Worm (Caenorhabditis elegans) whole organism, L1 larva: ENCODE measurements around the gene gldi-2.

Experiments
- C34B4.2 ChIP-seq: sonication (generic microtip); optimal IDR thresholded peaks from 2 replicates; lab custom pipeline; 2017; ENCODE audit warnings: mild to moderate bottlenecking, missing genetic modification characterization, missing compliant biosample characterization
- aha-1 ChIP-seq: fragments of 150-350 bp; optimal IDR thresholded peaks from 2 replicates; lab custom pipeline; 2014; ENCODE audit warnings: missing biosample characterization, missing genetic modification characterization
- aly-2 ChIP-seq: fragments of 150-350 bp; optimal IDR thresholded peaks from 2 replicates; lab custom pipeline; 2014; ENCODE audit warnings: missing biosample characterization, missing genetic modification characterization
- ama-1 ChIP-seq: fragments of 150-350 bp; optimal IDR thresholded peaks from 2 replicates; lab custom pipeline; 2014
- ceh-63 ChIP-seq: fragments of 200-800 bp; sonication (Bioruptor generic); optimal IDR thresholded peaks from 2 replicates; lab custom pipeline; 2018; ENCODE audit warnings: mild to moderate bottlenecking, missing genetic modification characterization, missing compliant biosample characterization
- ceh-82 ChIP-seq, 3 experiments: fragments of 150-350 bp in 1 of 3; sonication (generic microtip) in 2 of 3; optimal IDR thresholded peaks; 2 replicates each; lab custom pipeline; 2014 to 2017; ENCODE audit warnings: missing biosample characterization in 3 of 3, missing genetic modification characterization in 3 of 3
- dpl-1 ChIP-seq, 3 experiments: fragments of 150-350 bp in 2 of 3; sonication (generic microtip) in 1 of 3; optimal IDR thresholded peaks; 2 replicates each; lab custom pipeline; 2014 to 2017; ENCODE audit warnings: missing biosample characterization in 3 of 3, missing genetic modification characterization in 3 of 3, missing genetic modification reagents in 3 of 3
- dsc-1 ChIP-seq: sonication (generic microtip); optimal IDR thresholded peaks from 2 replicates; lab custom pipeline; 2016; ENCODE audit warnings: mild to moderate bottlenecking, missing genetic modification characterization, missing compliant biosample characterization
- efl-1 ChIP-seq, 4 experiments: fragments of 150-350 bp; optimal IDR thresholded peaks in 3 of 4; peaks in 1 of 4; 1 replicate in 1 of 4; 2 replicates in 3 of 4; lab custom pipeline; 2014; ENCODE audit warnings: missing biosample characterization in 2 of 4, missing genetic modification characterization in 2 of 4, missing genetic modification reagents in 2 of 4
- egl-13 ChIP-seq: sonication (generic microtip); optimal IDR thresholded peaks from 2 replicates; lab custom pipeline; 2016; ENCODE audit warnings: missing genotype, missing genetic modification reagents, missing genetic modification characterization, missing compliant biosample characterization
- egl-27 ChIP-seq, 2 experiments: fragments of 150-350 bp in 1 of 2; sonication (generic microtip); optimal IDR thresholded peaks; 3 replicates each; lab custom pipeline; 2017 to 2018; ENCODE audit warnings: missing biosample characterization in 2 of 2, missing genetic modification characterization in 2 of 2, missing genetic modification reagents in 2 of 2
- elt-3 ChIP-seq, 6 experiments: fragments of 150-350 bp in 1 of 6; sonication (generic microtip); optimal IDR thresholded peaks; 2 replicates each; lab custom pipeline; 2017 to 2018; ENCODE audit warnings: missing biosample characterization in 6 of 6, missing genetic modification characterization in 6 of 6, inconsistent platforms in 1 of 6
- ets-5 ChIP-seq: fragments of 200-800 bp; sonication (Bioruptor generic); IDR thresholded peaks from 2 replicates; pipeline ENCODE4 v1.3.6; 2022; ENCODE audit warnings: missing genetic modification characterization, missing compliant biosample characterization
- fkh-10 ChIP-seq: sonication (generic microtip); optimal IDR thresholded peaks from 2 replicates; lab custom pipeline; 2017; ENCODE audit warnings: missing biosample characterization, missing genetic modification reagents, missing genetic modification characterization
- fos-1 ChIP-seq: fragments of 150-350 bp; optimal IDR thresholded peaks from 2 replicates; lab custom pipeline; 2014; ENCODE audit warnings: missing biosample characterization, missing genetic modification characterization
- grh-1 ChIP-seq: fragments of 200-800 bp; sonication (Bioruptor generic); IDR thresholded peaks from 2 replicates; pipeline ENCODE4 v1.3.6; 2022; ENCODE audit warnings: missing genetic modification reagents, missing genetic modification characterization, missing compliant biosample characterization
- hlh-17 ChIP-seq: fragments of 200-800 bp; sonication (Bioruptor generic); optimal IDR thresholded peaks from 2 replicates; lab custom pipeline; 2018; ENCODE audit warnings: missing genetic modification characterization, mild to moderate bottlenecking, missing compliant biosample characterization, moderate library complexity, borderline replicate concordance
- hlh-4 ChIP-seq: sonication (generic microtip); optimal IDR thresholded peaks from 2 replicates; lab custom pipeline; 2016; ENCODE audit warnings: mild to moderate bottlenecking, missing genetic modification characterization, missing compliant biosample characterization
- hpl-2 ChIP-seq: fragments of 150-350 bp; optimal IDR thresholded peaks from 2 replicates; lab custom pipeline; 2014; ENCODE audit warnings: missing biosample characterization, missing genetic modification reagents, missing genetic modification characterization
- jun-1 ChIP-seq: fragments of 150-350 bp; optimal IDR thresholded peaks from 2 replicates; lab custom pipeline; 2014; ENCODE audit warnings: missing biosample characterization, missing genetic modification reagents, missing genetic modification characterization
- lin-13 ChIP-seq: fragments of 150-350 bp; optimal IDR thresholded peaks from 2 replicates; lab custom pipeline; 2014; ENCODE audit warnings: missing biosample characterization, missing genetic modification reagents, missing genetic modification characterization
- lin-14 ChIP-seq: fragments of 200-800 bp; sonication (Bioruptor generic); optimal IDR thresholded peaks from 2 replicates; lab custom pipeline; 2018; ENCODE audit warnings: mild to moderate bottlenecking, missing genetic modification characterization, moderate library complexity, missing compliant biosample characterization
- lin-15B ChIP-seq: fragments of 150-350 bp; sonication (generic microtip); optimal IDR thresholded peaks from 3 replicates; lab custom pipeline; 2014; ENCODE audit warnings: missing biosample characterization, missing genetic modification characterization
- lsy-2 ChIP-seq, 2 experiments: fragments of 150-350 bp; optimal IDR thresholded peaks; 2 replicates each; lab custom pipeline; 2014; ENCODE audit warnings: missing biosample characterization in 2 of 2, missing genetic modification characterization in 2 of 2
- mef-2 ChIP-seq: fragments of 150-350 bp; optimal IDR thresholded peaks from 2 replicates; lab custom pipeline; 2014; ENCODE audit warnings: missing biosample characterization, missing genetic modification characterization
- mep-1 ChIP-seq: fragments of 150-350 bp; optimal IDR thresholded peaks from 2 replicates; lab custom pipeline; 2014; ENCODE audit warnings: missing biosample characterization, missing genetic modification characterization
- nhr-20 ChIP-seq: sonication (generic microtip); optimal IDR thresholded peaks from 2 replicates; lab custom pipeline; 2016; ENCODE audit warnings: mild to moderate bottlenecking, missing genetic modification characterization, missing compliant biosample characterization
- nhr-237 ChIP-seq: fragments of 150-350 bp; optimal IDR thresholded peaks from 2 replicates; lab custom pipeline; 2014; ENCODE audit warnings: missing biosample characterization, missing genetic modification characterization
- nhr-28 ChIP-seq: fragments of 150-350 bp; optimal IDR thresholded peaks from 2 replicates; lab custom pipeline; 2014; ENCODE audit warnings: missing biosample characterization, missing genetic modification characterization
- nhr-47 ChIP-seq: sonication (generic microtip); optimal IDR thresholded peaks from 2 replicates; lab custom pipeline; 2016; ENCODE audit warnings: mild to moderate bottlenecking, missing genetic modification characterization, moderate library complexity, missing compliant biosample characterization
- nhr-71 ChIP-seq: sonication (generic microtip); optimal IDR thresholded peaks from 2 replicates; lab custom pipeline; 2016; ENCODE audit warnings: mild to moderate bottlenecking, missing genetic modification characterization, moderate library complexity, missing compliant biosample characterization
- nhr-76 ChIP-seq: sonication (generic microtip); optimal IDR thresholded peaks from 2 replicates; lab custom pipeline; 2017; ENCODE audit warnings: missing biosample characterization, missing genetic modification characterization
- nhr-84 ChIP-seq: sonication (generic microtip); optimal IDR thresholded peaks from 2 replicates; lab custom pipeline; 2017; ENCODE audit warnings: missing biosample characterization, missing genetic modification characterization
- nhr-85 ChIP-seq: sonication (generic microtip); peaks from one replicate; lab custom pipeline; 2016; ENCODE audit warnings: missing genetic modification characterization, inconsistent platforms, missing compliant biosample characterization
- pax-3 ChIP-seq: fragments of 200-800 bp; sonication (Bioruptor generic); optimal IDR thresholded peaks from 2 replicates; lab custom pipeline; 2018; ENCODE audit warnings: mild to moderate bottlenecking, missing genetic modification characterization, moderate library complexity, missing compliant biosample characterization
- rnt-1 ChIP-seq: sonication (generic microtip); optimal IDR thresholded peaks from 2 replicates; lab custom pipeline; 2016; ENCODE audit warnings: mild to moderate bottlenecking, missing genetic modification characterization, moderate library complexity, missing compliant biosample characterization
- skn-1 ChIP-seq: fragments of 150-350 bp; optimal IDR thresholded peaks from 2 replicates; lab custom pipeline; 2014; ENCODE audit warnings: missing biosample characterization, missing genetic modification characterization
- snu-23 ChIP-seq: sonication (generic microtip); optimal IDR thresholded peaks from 2 replicates; lab custom pipeline; 2016; ENCODE audit warnings: missing genetic modification characterization, missing compliant biosample characterization
- sox-4 ChIP-seq: sonication (generic microtip); optimal IDR thresholded peaks from 2 replicates; lab custom pipeline; 2016; ENCODE audit warnings: missing genetic modification characterization, missing compliant biosample characterization
- tbx-2 ChIP-seq: sonication (generic microtip); optimal IDR thresholded peaks from 2 replicates; lab custom pipeline; 2016; ENCODE audit warnings: missing genetic modification characterization, missing compliant biosample characterization
- unc-130 ChIP-seq: fragments of 150-350 bp; optimal IDR thresholded peaks from 2 replicates; lab custom pipeline; 2017; ENCODE audit warnings: missing biosample characterization, missing genetic modification characterization, inconsistent platforms
- unc-30 ChIP-seq: sonication (generic microtip); optimal IDR thresholded peaks from 2 replicates; lab custom pipeline; 2017; ENCODE audit warnings: missing biosample characterization, missing genetic modification characterization
- vab-15 ChIP-seq: sonication (generic microtip); optimal IDR thresholded peaks from 2 replicates; lab custom pipeline; 2017; ENCODE audit warnings: missing genotype, mild to moderate bottlenecking, missing genetic modification characterization, missing compliant biosample characterization
- ztf-4 ChIP-seq: fragments of 150-350 bp; optimal IDR thresholded peaks from 2 replicates; lab custom pipeline; 2014; ENCODE audit warnings: missing biosample characterization, missing genetic modification characterization

gldi-2 gene

ce11 chrII:6808539-6808938 lies 25.3 kb downstream of the gldi-2 start (continued):
- no peak for TF ChIP-seq nhr-28
- TF ChIP-seq mep-1 (tag; lab: Kevin White, UChicago), result peak; percentile 22
- TF ChIP-seq unc-130 (tag; lab: Kevin White, UChicago), result no peak
- no peak for TF ChIP-seq hlh-4 (tag; lab: Kevin White, UChicago)
- no peak for TF ChIP-seq ztf-4 (tag; lab: Kevin White, UChicago)
- peak; percentile 20 for TF ChIP-seq nhr-71 (tag; lab: Kevin White, UChicago)

- TF ChIP-seq dsc-1 (peak; percentile 79), grh-1 (GFP tag; lab: Robert Waterston, UW) (0 out of 2 replicates have a peak, but pooled peaks have one; percentile 11), snu-23 (no peak)
Observed at ce11 chrII:6810663-6811062, 27.4 kb downstream of the gldi-2 start, which contains the start of gene snt-1. snt-1 (plus strand) TSS chrII:6810963.

- TF ChIP-seq ceh-82 (tag; optimal IDR thresholded peaks at IDR 0.05; lab: Kevin White, UChicago), result no peak
- no peak for TF ChIP-seq sox-4 (tag; lab: Kevin White, UChicago)
- TF ChIP-seq lin-14, result peak; percentile 74
Observed at ce11 chrII:6812514-6812913, 29.3 kb downstream of the gldi-2 start.

ce11 chrII:6816324-6816723 lies 33.1 kb downstream of the gldi-2 start:
- no peak for TF ChIP-seq egl-13
- TF ChIP-seq hlh-17, result no peak
- no peak for TF ChIP-seq hpl-2
- TF ChIP-seq nhr-28, result no peak
- TF ChIP-seq lin-13 (GFP tag; lab: Kevin White, UChicago), result no peak
- TF ChIP-seq nhr-237 (tag; lab: Kevin White, UChicago), result no peak
- no peak for TF ChIP-seq rnt-1 (tag; lab: Kevin White, UChicago)
- no peak for TF ChIP-seq skn-1
- no peak for TF ChIP-seq aly-2 (tag; lab: Kevin White, UChicago)
- TF ChIP-seq nhr-85, result no peak
- TF ChIP-seq aha-1, result no peak
- no peak for TF ChIP-seq ets-5
- no peak for TF ChIP-seq fos-1
- no peak for TF ChIP-seq nhr-76 (tag; lab: Kevin White, UChicago)

- peak; percentile 27 for TF ChIP-seq nhr-71 (tag; lab: Kevin White, UChicago)
- no peak for TF ChIP-seq jun-1 (tag; lab: Kevin White, UChicago)
- no peak for TF ChIP-seq nhr-47 (tag; lab: Kevin White, UChicago)
- TF ChIP-seq dsc-1, result no peak
- TF ChIP-seq vab-15 (tag; lab: Kevin White, UChicago), result no peak
- TF ChIP-seq egl-27 (tag; optimal IDR thresholded peaks at IDR 0.05; lab: Kevin White, UChicago), result no peak
- no peak for TF ChIP-seq unc-30 (tag; lab: Kevin White, UChicago)
- no peak for TF ChIP-seq ceh-63 (GFP tag; lab: Kevin White, UChicago)
- no peak for TF ChIP-seq elt-3 (tag; optimal IDR thresholded peaks at IDR 0.05; lab: Kevin White, UChicago)
- no peak for TF ChIP-seq sox-4 (tag; lab: Kevin White, UChicago)
- no peak for TF ChIP-seq mef-2 (tag; lab: Kevin White, UChicago)
- TF ChIP-seq nhr-84, result no peak
- TF ChIP-seq lin-13 (GFP tag; lab: Kevin White, UChicago), result no peak
- TF ChIP-seq unc-130 (tag; lab: Kevin White, UChicago), result no peak
- TF ChIP-seq C34B4.2 (tag; lab: Kevin White, UChicago), result no peak
- TF ChIP-seq tbx-2 (tag; lab: Kevin White, UChicago), result no peak
- peak; percentile 70 for TF ChIP-seq lin-14
- TF ChIP-seq lin-15B (tag; lab: Kevin White, UChicago), result no peak
- TF ChIP-seq lsy-2 (tag; optimal IDR thresholded peaks at IDR 0.05; lab: Kevin White, UChicago), result peak in 1 of 2 experiments; percentile 11
- TF ChIP-seq ama-1 (lab: Kevin White, UChicago), result no peak
- no peak for TF ChIP-seq pax-3 (tag; lab: Kevin White, UChicago)
- TF ChIP-seq nhr-20 (tag; lab: Kevin White, UChicago), result peak; percentile 15
- TF ChIP-seq dpl-1 (GFP tag; optimal IDR thresholded peaks at IDR 0.05; lab: Kevin White, UChicago), result no peak
- TF ChIP-seq fkh-10 (GFP tag; lab: Kevin White, UChicago), result peak; percentile 45
- TF ChIP-seq nhr-28, result no peak
- no peak for TF ChIP-seq fos-1
- TF ChIP-seq snu-23, result peak; percentile 30
- TF ChIP-seq efl-1 (optimal IDR thresholded peaks at IDR 0.05; lab: Kevin White, UChicago), result no peak
- no peak for TF ChIP-seq efl-1 (GFP tag; optimal IDR thresholded peaks at IDR 0.05 in 1 of 2; lab: Kevin White, UChicago)
- peak in 1 of 3 experiments; percentile 23 for TF ChIP-seq ceh-82 (tag; optimal IDR thresholded peaks at IDR 0.05; lab: Kevin White, UChicago)
Observed at ce11 chrII:6820278-6820971, 37.2 kb downstream of the gldi-2 start.
